Fruit fly (Drosophila melanogaster): Measurements from ENCODE around the gene AlaRS-m.

Gene AlaRS-m

DNA sequence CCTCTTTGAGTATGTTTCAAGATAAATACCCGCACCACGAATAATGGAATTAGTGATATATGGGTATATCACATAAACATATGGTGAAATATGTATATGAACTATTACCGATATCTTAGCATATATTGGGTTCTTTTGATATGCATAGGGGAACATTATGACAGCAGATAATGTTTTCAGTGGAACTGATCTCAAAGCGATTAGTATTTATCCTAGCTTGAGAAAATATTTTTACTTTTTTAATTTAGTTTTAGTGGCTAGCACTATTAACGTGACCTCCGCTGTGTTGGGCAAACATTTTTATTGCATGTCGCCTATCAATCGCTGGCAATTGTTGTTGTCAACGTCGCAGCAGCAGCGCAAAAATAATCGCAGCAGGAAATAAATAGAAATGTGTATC is 42.5 kb downstream of the AlaRS-m start:
- no peak for TF ChIP-seq CTCF (optimal IDR thresholded peaks at IDR 0.05)
- no peak for TF ChIP-seq CG8478 (optimal IDR thresholded peaks at IDR 0.05)
